Fruit fly (Drosophila melanogaster): ENCODE data around the gene GCS1.

The GCS1 gene

DNA sequence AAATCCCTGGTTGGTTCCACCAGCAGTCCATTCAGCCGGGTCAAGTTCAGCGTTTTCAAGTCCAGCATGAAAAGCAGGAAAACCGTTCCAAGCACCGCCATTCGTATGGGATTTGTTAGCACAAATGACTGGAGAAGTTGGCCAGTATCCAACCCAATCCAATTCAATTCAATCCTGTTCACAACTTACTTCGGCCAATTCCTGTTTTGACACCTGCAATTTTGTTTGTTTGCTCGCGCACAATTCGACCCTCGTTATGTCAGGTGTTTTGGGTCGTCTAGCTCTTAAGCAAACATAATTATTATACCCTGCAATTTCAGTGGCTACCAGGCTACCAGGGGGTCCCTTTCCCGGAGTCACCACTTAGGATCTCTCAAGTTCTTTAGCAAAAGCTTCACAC, 36.7 kb downstream of the GCS1 start, which contains the start of gene Ir10a:
TSS of gene Ir10a (minus strand) at position 101 of the 400 bp plus-strand sequence.
- TF ChIP-seq CG12768 (GFP tag; optimal IDR thresholded peaks at IDR 0.05): no peak
- no peak for TF ChIP-seq tj (GFP tag; optimal IDR thresholded peaks at IDR 0.05)
- no peak for TF ChIP-seq CG1620 (GFP tag; optimal IDR thresholded peaks at IDR 0.05)
- no peak for TF ChIP-seq CG7045 (GFP tag; optimal IDR thresholded peaks at IDR 0.05)
- no peak for TF ChIP-seq pad (GFP tag; optimal IDR thresholded peaks at IDR 0.05)
- TF ChIP-seq bab1 (GFP tag; optimal IDR thresholded peaks at IDR 0.05): no peak
- TF ChIP-seq Hr96 (GFP tag; optimal IDR thresholded peaks at IDR 0.05): no peak
- TF ChIP-seq ovo (GFP tag; optimal IDR thresholded peaks at IDR 0.05): no peak
- no peak for TF ChIP-seq CG11617 (GFP tag; optimal IDR thresholded peaks at IDR 0.05)
- no peak for TF ChIP-seq CG7101 (tag; optimal IDR thresholded peaks at IDR 0.05)
- no peak for TF ChIP-seq CG33017 (tag; optimal IDR thresholded peaks at IDR 0.05)
- no peak for TF ChIP-seq Clk (GFP tag; optimal IDR thresholded peaks at IDR 0.05)
- TF ChIP-seq cnc (optimal IDR thresholded peaks at IDR 0.05): no peak
- TF ChIP-seq CG14711 (tag; optimal IDR thresholded peaks at IDR 0.05): no peak
- no peak for TF ChIP-seq CG5204 (GFP tag; optimal IDR thresholded peaks at IDR 0.05)
- no peak for TF ChIP-seq kay (GFP tag; ENCODE audit: borderline replicate concordance)
- no peak for TF ChIP-seq Crg-1 (GFP tag; optimal IDR thresholded peaks at IDR 0.05)
- no peak for TF ChIP-seq toe (GFP tag; optimal IDR thresholded peaks at IDR 0.05)

DNA sequence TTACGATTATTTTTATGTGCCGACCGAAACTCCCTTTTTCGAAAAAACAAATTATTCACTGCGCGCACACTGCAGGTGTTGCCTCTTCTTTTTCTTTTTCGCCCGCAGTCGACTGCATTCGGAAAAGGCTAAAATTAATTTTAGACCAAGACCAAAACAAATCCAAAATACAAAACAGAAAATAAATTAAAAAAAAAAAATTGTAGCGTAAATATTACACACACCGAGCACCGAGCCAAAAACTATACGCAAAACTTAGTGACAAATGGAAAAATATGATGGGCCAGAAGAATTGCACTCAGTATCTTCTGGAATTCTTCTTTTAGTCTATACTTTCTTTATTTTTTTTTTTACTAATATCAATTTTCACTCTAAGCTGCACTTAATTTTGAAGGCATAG, 45.1 kb downstream of the GCS1 start, which contains the start of gene CG44422:
TSS of gene CG44422 (minus strand) at position 101 of the 400 bp plus-strand sequence.
- TF ChIP-seq pad (GFP tag; optimal IDR thresholded peaks at IDR 0.05) (no peak), Clk (GFP tag; optimal IDR thresholded peaks at IDR 0.05) (no peak), CG1620 (GFP tag; optimal IDR thresholded peaks at IDR 0.05) (no peak), tj (GFP tag; optimal IDR thresholded peaks at IDR 0.05) (no peak), cic (GFP tag; optimal IDR thresholded peaks at IDR 0.05) (no peak)

dm6 chrX:11295412-11296006, 52.3 kb downstream of the GCS1 start:
- no peak for TF ChIP-seq CG1620 (GFP tag; optimal IDR thresholded peaks at IDR 0.05)

Data from whole organism, adult.